Worm (Caenorhabditis elegans) whole organism, L4 larva: ENCODE results near the gene srj-49.

Experiments used
- F26F4.8 ChIP-seq: fragments of 200-800 bp; sonication (Bioruptor generic); conservative IDR thresholded peaks from 2 replicates; pipeline ENCODE4 v1.3.6; 2022; ENCODE audit warnings: missing genetic modification characterization, missing compliant biosample characterization
- F44E2.7 ChIP-seq: fragments of 200-800 bp; sonication (Bioruptor generic); IDR thresholded peaks from 2 replicates; pipeline ENCODE4 v2.1.2; 2022; ENCODE audit warnings: missing genetic modification characterization, missing compliant biosample characterization
- Y48G9A.11 ChIP-seq: fragments of 200-800 bp; sonication (Bioruptor generic); IDR thresholded peaks from 2 replicates; pipeline ENCODE4 v1.3.6; 2022; ENCODE audit warnings: missing genetic modification reagents, missing genetic modification characterization, missing compliant biosample characterization
- arid-1 ChIP-seq: fragments of 200-800 bp; sonication (Bioruptor generic); conservative IDR thresholded peaks from 2 replicates; pipeline ENCODE4 v1.3.6; 2022; ENCODE audit warnings: missing genetic modification reagents, missing genetic modification characterization, missing compliant biosample characterization
- ceh-32 ChIP-seq: sonication (generic microtip); optimal IDR thresholded peaks from 2 replicates; lab custom pipeline; 2016; ENCODE audit warnings: mild to moderate bottlenecking, missing genetic modification characterization, missing compliant biosample characterization; ENCODE audit not compliant: poor library complexity
- daf-16 ChIP-seq, 3 experiments: sonication (generic microtip); optimal IDR thresholded peaks; 2 replicates each; lab custom pipeline; 2016 to 2017; ENCODE audit warnings: missing genetic modification characterization in 3 of 3, missing genetic modification reagents in 3 of 3, mild to moderate bottlenecking in 2 of 3, missing compliant biosample characterization in 2 of 3, missing biosample characterization in 1 of 3, moderate library complexity in 1 of 3
- dmd-6 ChIP-seq: fragments of 200-800 bp; sonication (Bioruptor generic); IDR thresholded peaks from 2 replicates; pipeline ENCODE4 v1.3.6; 2022; ENCODE audit warnings: missing genetic modification reagents, missing genetic modification characterization, missing compliant biosample characterization
- dve-1 ChIP-seq: sonication (generic microtip); optimal IDR thresholded peaks from 2 replicates; lab custom pipeline; 2017; ENCODE audit warnings: antibody characterized with exemption, mild to moderate bottlenecking, missing genetic modification characterization, missing compliant biosample characterization; ENCODE audit not compliant: insufficient read depth
- fos-1 ChIP-seq: fragments of 150-350 bp; optimal IDR thresholded peaks from 2 replicates; lab custom pipeline; 2014; ENCODE audit warnings: missing biosample characterization, missing genetic modification characterization
- hif-1 ChIP-seq, 2 experiments: sonication (generic microtip); optimal IDR thresholded peaks; 2 replicates each; lab custom pipeline; 2016 to 2017; ENCODE audit warnings: missing compliant biosample characterization in 2 of 2, missing genetic modification characterization in 2 of 2, missing genetic modification reagents in 2 of 2, missing genotype in 2 of 2, mild to moderate bottlenecking in 1 of 2
- lin-1 ChIP-seq: fragments of 200-800 bp; sonication (Bioruptor generic); IDR thresholded peaks from 2 replicates; pipeline ENCODE4 v1.3.6; 2022; ENCODE audit warnings: missing genetic modification reagents, missing genetic modification characterization, missing compliant biosample characterization
- lin-15B ChIP-seq: fragments of 150-350 bp; sonication (generic microtip); optimal IDR thresholded peaks from 3 replicates; lab custom pipeline; 2014; ENCODE audit warnings: missing biosample characterization, missing genetic modification characterization
- lin-38 ChIP-seq: fragments of 200-800 bp; sonication (Bioruptor generic); IDR thresholded peaks from 2 replicates; pipeline ENCODE4 v1.3.6; 2022; ENCODE audit warnings: missing genetic modification reagents, missing genetic modification characterization, missing compliant biosample characterization
- lin-39 ChIP-seq: fragments of 150-350 bp; optimal IDR thresholded peaks from 2 replicates; lab custom pipeline; 2014; ENCODE audit warnings: missing biosample characterization, missing genetic modification reagents, missing genetic modification characterization
- lsy-2 ChIP-seq, 2 experiments: fragments of 150-350 bp in 1 of 2; sonication (generic microtip) in 1 of 2; optimal IDR thresholded peaks; 2 replicates each; lab custom pipeline; 2014 to 2017; ENCODE audit warnings: missing biosample characterization in 2 of 2, missing genetic modification characterization in 2 of 2
- madf-9 ChIP-seq: fragments of 200-800 bp; sonication (Bioruptor generic); conservative IDR thresholded peaks from 2 replicates; pipeline ENCODE4 v1.3.6; 2022; ENCODE audit warnings: missing genetic modification reagents, missing genetic modification characterization, missing compliant biosample characterization
- mdt-29 ChIP-seq: fragments of 200-800 bp; sonication (Bioruptor generic); IDR thresholded peaks from 2 replicates; pipeline ENCODE4 v1.3.6; 2022; ENCODE audit warnings: missing genetic modification reagents, missing genetic modification characterization, missing compliant biosample characterization
- nhr-10 ChIP-seq: fragments of 150-350 bp; optimal IDR thresholded peaks from 2 replicates; lab custom pipeline; 2014; ENCODE audit warnings: missing biosample characterization, missing genetic modification characterization
- nhr-111 ChIP-seq: fragments of 200-800 bp; sonication (Bioruptor generic); optimal IDR thresholded peaks from 2 replicates; lab custom pipeline; 2018; ENCODE audit warnings: mild to moderate bottlenecking, missing genetic modification characterization, missing compliant biosample characterization
- nhr-28 ChIP-seq: fragments of 150-350 bp; optimal IDR thresholded peaks from 2 replicates; lab custom pipeline; 2014; ENCODE audit warnings: missing biosample characterization, missing genetic modification characterization
- nhr-48 ChIP-seq: sonication (generic microtip); optimal IDR thresholded peaks from 2 replicates; lab custom pipeline; 2016; ENCODE audit warnings: mild to moderate bottlenecking, missing genetic modification characterization, missing compliant biosample characterization
- nhr-6 ChIP-seq: fragments of 150-350 bp; optimal IDR thresholded peaks from 2 replicates; lab custom pipeline; 2014; ENCODE audit warnings: missing biosample characterization, missing genetic modification characterization
- nhr-76 ChIP-seq: fragments of 150-350 bp; optimal IDR thresholded peaks from 2 replicates; lab custom pipeline; 2014; ENCODE audit warnings: missing biosample characterization, missing genetic modification characterization
- pha-4 ChIP-seq, 2 experiments: fragments of 150-350 bp in 1 of 2; fragments of 200-800 bp in 1 of 2; sonication (Bioruptor generic) in 1 of 2; IDR thresholded peaks in 1 of 2; optimal IDR thresholded peaks in 1 of 2; 2 replicates each; pipeline versions ENCODE4 v1.3.6 to Lab custom; 2014 to 2022; ENCODE audit warnings: missing genetic modification characterization in 2 of 2, missing genetic modification reagents in 2 of 2, missing biosample characterization in 1 of 2, missing compliant biosample characterization in 1 of 2
- php-3 ChIP-seq: fragments of 200-800 bp; sonication (Bioruptor generic); IDR thresholded peaks from 2 replicates; pipeline ENCODE4 v1.3.6; 2022; ENCODE audit warnings: missing genetic modification reagents, missing genetic modification characterization, missing compliant biosample characterization
- pqm-1 ChIP-seq: sonication (generic microtip); optimal IDR thresholded peaks from 2 replicates; lab custom pipeline; 2017; ENCODE audit warnings: missing biosample characterization, missing genetic modification characterization
- rbr-2 ChIP-seq: sonication (generic microtip); optimal IDR thresholded peaks from 2 replicates; lab custom pipeline; 2016; ENCODE audit warnings: missing genotype, missing genetic modification characterization, missing compliant biosample characterization
- saeg-2 ChIP-seq: fragments of 200-800 bp; sonication (Bioruptor generic); IDR thresholded peaks from 2 replicates; pipeline ENCODE4 v1.3.6; 2022; ENCODE audit warnings: missing genetic modification reagents, missing genetic modification characterization, missing compliant biosample characterization
- set-16 ChIP-seq: fragments of 200-800 bp; sonication (Bioruptor generic); IDR thresholded peaks from 2 replicates; pipeline ENCODE4 v1.3.6; 2022; ENCODE audit warnings: missing genetic modification reagents, missing genetic modification characterization, missing compliant biosample characterization
- skn-1 ChIP-seq: fragments of 150-350 bp; optimal IDR thresholded peaks from 2 replicates; lab custom pipeline; 2014; ENCODE audit warnings: missing biosample characterization, missing genetic modification characterization
- snpc-1.2 ChIP-seq: fragments of 200-800 bp; sonication (Bioruptor generic); IDR thresholded peaks from 2 replicates; pipeline ENCODE4 v1.3.6; 2022; ENCODE audit warnings: missing genetic modification reagents, missing genetic modification characterization, missing compliant biosample characterization
- spr-1 ChIP-seq: sonication (generic microtip); optimal IDR thresholded peaks from 2 replicates; lab custom pipeline; 2016; ENCODE audit warnings: mild to moderate bottlenecking, missing genetic modification characterization, missing compliant biosample characterization
- zfp-2 ChIP-seq: sonication (generic microtip); optimal IDR thresholded peaks from 2 replicates; lab custom pipeline; 2016; ENCODE audit warnings: mild to moderate bottlenecking, missing genetic modification characterization, missing compliant biosample characterization
- zfp-3 ChIP-seq: fragments of 200-800 bp; sonication (Bioruptor generic); conservative IDR thresholded peaks from 2 replicates; pipeline ENCODE4 v1.3.6; 2022; ENCODE audit warnings: missing genetic modification reagents, missing genetic modification characterization, missing compliant biosample characterization
- zip-2 ChIP-seq: fragments of 150-350 bp; optimal IDR thresholded peaks from 2 replicates; lab custom pipeline; 2014; ENCODE audit warnings: missing biosample characterization, missing genetic modification characterization
- ztf-11 ChIP-seq: fragments of 150-350 bp; optimal IDR thresholded peaks from 2 replicates; lab custom pipeline; 2014; ENCODE audit warnings: missing biosample characterization, missing genetic modification characterization

Gene srj-49

DNA sequence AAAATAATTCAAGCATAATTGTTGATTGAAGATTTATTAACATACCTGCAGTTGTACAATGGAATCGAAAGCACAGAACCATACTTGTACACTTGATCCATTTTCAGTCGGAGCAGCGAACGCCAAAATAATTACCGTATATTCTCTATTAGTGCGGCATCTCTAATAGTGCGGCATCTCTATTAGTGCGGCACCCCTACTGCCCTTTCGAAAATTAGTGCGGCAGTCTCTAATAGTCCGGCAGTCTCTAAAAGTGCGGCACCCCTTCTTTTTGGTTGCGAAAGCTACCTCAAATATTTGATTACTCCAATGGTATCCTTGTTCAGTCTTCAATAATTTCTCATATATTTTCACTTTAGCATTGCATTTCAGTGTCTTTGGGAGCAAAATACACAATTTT lies 30.0 kb downstream of the srj-49 start, which contains the start of gene srt-34:
Gene srt-34 (minus strand): TSS at position 101 of the 400 bp plus-strand sequence.
- no peak for TF ChIP-seq arid-1 (GFP tag; lab: Robert Waterston, UW)
- TF ChIP-seq zfp-2 (tag; lab: Kevin White, UChicago), result no peak
- TF ChIP-seq fos-1, result no peak
- TF ChIP-seq lin-15B, result no peak
- no peak for TF ChIP-seq Y48G9A.11 (GFP tag; lab: Robert Waterston, UW)
- TF ChIP-seq lsy-2 (tag; optimal IDR thresholded peaks at IDR 0.05; lab: Kevin White, UChicago), result no peak
- TF ChIP-seq spr-1 (tag; lab: Kevin White, UChicago), result no peak
- TF ChIP-seq hif-1 (tag; optimal IDR thresholded peaks at IDR 0.05; lab: Kevin White, UChicago), result no peak
- no peak for TF ChIP-seq dve-1 (tag; lab: Kevin White, UChicago)
- no peak for TF ChIP-seq lin-39 (tag; lab: Kevin White, UChicago)
- no peak for TF ChIP-seq lin-38 (GFP tag; lab: Robert Waterston, UW)
- no peak for TF ChIP-seq nhr-111 (GFP tag; lab: Kevin White, UChicago)

- TF ChIP-seq rbr-2 (tag; lab: Kevin White, UChicago) (no peak), F44E2.7 (GFP tag; lab: Robert Waterston, UW) (no peak), F26F4.8 (GFP tag; lab: Robert Waterston, UW) (no peak), zip-2 (tag; lab: Kevin White, UChicago) (no peak), snpc-1.2 (GFP tag; lab: Robert Waterston, UW) (no peak), pha-4 (GFP tag; IDR thresholded peaks at IDR 0.05; lab: Robert Waterston, UW) (no peak), pha-4 (tag; optimal IDR thresholded peaks at IDR 0.05; lab: Kevin White, UChicago) (no peak), nhr-48 (no peak), zfp-3 (GFP tag; lab: Robert Waterston, UW) (no peak), Y48G9A.11 (GFP tag; lab: Robert Waterston, UW) (no peak), set-16 (GFP tag; lab: Robert Waterston, UW) (no peak), ceh-32 (tag; lab: Kevin White, UChicago) (no peak), arid-1 (GFP tag; lab: Robert Waterston, UW) (no peak)
- TF ChIP-seq, all 104 proteins: peak for 0
These were observed 32.2 kb downstream of the srj-49 start, which contains the start of gene F54E2.5 for ce11 chrV:2815956-2816355. TSS of gene F54E2.5 (minus strand) at chrV:2816056.

DNA sequence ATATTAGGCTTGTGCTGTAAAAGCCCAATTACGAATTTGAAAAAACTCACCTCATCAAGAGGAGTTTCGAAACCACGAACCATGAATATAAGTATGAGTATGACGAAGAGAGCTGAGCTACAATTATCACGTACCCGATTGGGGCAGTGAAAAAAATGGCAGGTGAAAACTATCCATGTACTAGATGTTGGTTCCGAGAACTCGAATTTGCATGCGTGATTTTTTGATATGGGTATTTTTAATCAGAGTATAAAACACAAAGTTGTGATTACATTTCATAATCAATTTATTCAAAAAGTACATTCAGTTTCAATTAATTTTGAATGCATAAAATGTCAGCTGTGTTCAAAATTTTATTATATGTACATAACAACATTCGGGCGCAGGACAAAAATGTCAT lies 34.3 kb downstream of the srj-49 start, which contains the start of gene F54E2.9:
Gene F54E2.9 (minus strand): TSS at position 132 of the 400 bp plus-strand sequence.
- TF ChIP-seq madf-9 (no peak), saeg-2 (GFP tag; lab: Robert Waterston, UW) (no peak), zip-2 (tag; lab: Kevin White, UChicago) (no peak), mdt-29 (GFP tag; lab: Robert Waterston, UW) (no peak), ztf-11 (no peak), lin-38 (GFP tag; lab: Robert Waterston, UW) (no peak), nhr-10 (tag; lab: Kevin White, UChicago) (no peak)
- TF ChIP-seq, all 104 proteins: peak for 0

DNA sequence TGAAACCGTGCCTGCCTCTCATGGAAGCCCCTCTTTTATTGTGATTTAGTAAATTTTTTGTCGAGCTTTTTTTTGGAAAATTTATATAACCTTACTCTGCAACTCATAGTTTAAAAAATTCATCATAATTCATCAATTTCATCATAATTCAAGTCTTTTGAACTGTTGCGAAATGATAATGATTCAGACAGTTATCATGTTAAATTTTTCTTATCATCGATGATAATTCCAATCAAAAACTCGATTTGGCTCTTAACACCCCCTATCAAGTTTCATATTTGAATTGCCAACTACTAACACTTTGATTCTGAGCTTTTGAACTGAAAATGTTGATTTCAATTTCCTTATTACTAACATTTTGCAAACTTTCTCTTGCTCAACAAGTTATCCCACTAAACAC lies 38.0 kb downstream of the srj-49 start, which contains the start of gene F54E2.1:
Gene F54E2.1 (plus strand): TSS at position 235 of the 400 bp plus-strand sequence.
- TF ChIP-seq dmd-6 (GFP tag; lab: Robert Waterston, UW) (peak; percentile 81), nhr-28 (tag; lab: Kevin White, UChicago) (peak; percentile 69), daf-16 (GFP tag; optimal IDR thresholded peaks at IDR 0.05; lab: Kevin White, UChicago) (no peak), daf-16 (tag; optimal IDR thresholded peaks at IDR 0.05; lab: Kevin White, UChicago) (peak; percentile 66), skn-1 (no peak), nhr-76 (tag; lab: Kevin White, UChicago) (no peak), pqm-1 (peak; percentile 99), nhr-6 (tag; lab: Kevin White, UChicago) (peak; percentile 44), lin-1 (0 out of 2 replicates have a peak, but pooled peaks have one; percentile 23), php-3 (GFP tag; lab: Robert Waterston, UW) (peak; percentile 23; the same call in 1 of the 2 replicates)
